Worm (Caenorhabditis elegans): ENCODE data around the gene ttr-36.

Gene ttr-36

ce11 chrX:6509813-6510212 lies 914 bp upstream of the ttr-36 start:
- TF ChIP-seq elt-2 (tag; optimal IDR thresholded peaks at IDR 0.05) (peak; percentile 60), lim-6 (tag; optimal IDR thresholded peaks at IDR 0.05) (no peak), ceh-19 (GFP tag; optimal IDR thresholded peaks at IDR 0.05) (no peak)

ce11 chrX:6511985-6512384 lies 1.3 kb downstream of the ttr-36 start, which contains the start of gene ttr-35:
Gene ttr-35, plus strand, starts transcription at chrX:6512285.
- no peak for TF ChIP-seq tbx-2 (tag; optimal IDR thresholded peaks at IDR 0.05)
- TF ChIP-seq pax-1 (tag; optimal IDR thresholded peaks at IDR 0.05) = no peak
- no peak for TF ChIP-seq unc-3 (GFP tag; conservative IDR thresholded peaks at IDR 0.05)
- TF ChIP-seq unc-3 (tag; optimal IDR thresholded peaks at IDR 0.05) = no peak
- TF ChIP-seq gmeb-2 (tag; optimal IDR thresholded peaks at IDR 0.05) = no peak
- TF ChIP-seq ahr-1 (tag; optimal IDR thresholded peaks at IDR 0.05) = no peak
- TF ChIP-seq ceh-22 (tag; optimal IDR thresholded peaks at IDR 0.05) = no peak
- TF ChIP-seq mec-3 (tag; optimal IDR thresholded peaks at IDR 0.05; ENCODE audit: borderline replicate concordance) = no peak
- TF ChIP-seq K02D7.2 (tag; optimal IDR thresholded peaks at IDR 0.05) = no peak
- no peak for TF ChIP-seq ceh-2 (tag; optimal IDR thresholded peaks at IDR 0.05)
- TF ChIP-seq ceh-31 (tag; optimal IDR thresholded peaks at IDR 0.05) = no peak
- no peak for TF ChIP-seq dve-1 (tag; optimal IDR thresholded peaks at IDR 0.05)
- no peak for TF ChIP-seq ceh-45 (GFP tag; IDR thresholded peaks at IDR 0.05)

- TF ChIP-seq hlh-13 (GFP tag; optimal IDR thresholded peaks at IDR 0.05) (no peak), Y22D7AL.16 (tag; optimal IDR thresholded peaks at IDR 0.05) (no peak), elt-2 (tag; optimal IDR thresholded peaks at IDR 0.05) (peak; percentile 92)
Measured at ce11 chrX:6514466-6514865, 3.7 kb downstream of the ttr-36 start.

- TF ChIP-seq fax-1 (tag; optimal IDR thresholded peaks at IDR 0.05) = no peak
- TF ChIP-seq hlh-30 (tag; optimal IDR thresholded peaks at IDR 0.05; ENCODE audit: insufficient read depth) = peak; percentile 1
Measured at ce11 chrX:6515267-6515666, 4.5 kb downstream of the ttr-36 start.

ce11 chrX:6517025-6517770 lies 6.5 kb downstream of the ttr-36 start:
- TF ChIP-seq fkh-6 (tag; optimal IDR thresholded peaks at IDR 0.05) (no peak), pha-4 (tag; optimal IDR thresholded peaks at IDR 0.05) (no peak), ceh-31 (tag; optimal IDR thresholded peaks at IDR 0.05) (no peak), ttx-3 (tag; optimal IDR thresholded peaks at IDR 0.05) (no peak), gmeb-2 (tag; optimal IDR thresholded peaks at IDR 0.05) (no peak), sdc-2 (tag; optimal IDR thresholded peaks at IDR 0.05) (no peak), ceh-48 (tag; optimal IDR thresholded peaks at IDR 0.05) (no peak), elt-4 (tag; optimal IDR thresholded peaks at IDR 0.05) (no peak), dve-1 (tag; optimal IDR thresholded peaks at IDR 0.05) (no peak), C38D4.7 (GFP tag; optimal IDR thresholded peaks at IDR 0.05) (no peak), syd-9 (tag; optimal IDR thresholded peaks at IDR 0.05) (no peak), nfya-1 (tag; optimal IDR thresholded peaks at IDR 0.05) (no peak), hlh-30 (tag; optimal IDR thresholded peaks at IDR 0.05; ENCODE audit: insufficient read depth) (no peak), madf-2 (tag; optimal IDR thresholded peaks at IDR 0.05) (no peak), tbx-7 (tag; optimal IDR thresholded peaks at IDR 0.05) (no peak)

- peak; percentile 23 for TF ChIP-seq elt-2 (tag; optimal IDR thresholded peaks at IDR 0.05)
- TF ChIP-seq lin-11 (tag; optimal IDR thresholded peaks at IDR 0.05) = no peak
- TF ChIP-seq pqm-1 (tag; optimal IDR thresholded peaks at IDR 0.05) = peak; percentile 18
Measured at ce11 chrX:6518537-6518936, 7.8 kb downstream of the ttr-36 start, which contains the start of gene ets-4. Gene ets-4, plus strand, starts transcription at chrX:6518883.
